Fruit fly (Drosophila melanogaster): ENCODE results near the gene CG16721.
A peak's percentile ranks its signal among the peaks of the same experiment; 100 is the strongest.

CG16721 gene

DNA sequence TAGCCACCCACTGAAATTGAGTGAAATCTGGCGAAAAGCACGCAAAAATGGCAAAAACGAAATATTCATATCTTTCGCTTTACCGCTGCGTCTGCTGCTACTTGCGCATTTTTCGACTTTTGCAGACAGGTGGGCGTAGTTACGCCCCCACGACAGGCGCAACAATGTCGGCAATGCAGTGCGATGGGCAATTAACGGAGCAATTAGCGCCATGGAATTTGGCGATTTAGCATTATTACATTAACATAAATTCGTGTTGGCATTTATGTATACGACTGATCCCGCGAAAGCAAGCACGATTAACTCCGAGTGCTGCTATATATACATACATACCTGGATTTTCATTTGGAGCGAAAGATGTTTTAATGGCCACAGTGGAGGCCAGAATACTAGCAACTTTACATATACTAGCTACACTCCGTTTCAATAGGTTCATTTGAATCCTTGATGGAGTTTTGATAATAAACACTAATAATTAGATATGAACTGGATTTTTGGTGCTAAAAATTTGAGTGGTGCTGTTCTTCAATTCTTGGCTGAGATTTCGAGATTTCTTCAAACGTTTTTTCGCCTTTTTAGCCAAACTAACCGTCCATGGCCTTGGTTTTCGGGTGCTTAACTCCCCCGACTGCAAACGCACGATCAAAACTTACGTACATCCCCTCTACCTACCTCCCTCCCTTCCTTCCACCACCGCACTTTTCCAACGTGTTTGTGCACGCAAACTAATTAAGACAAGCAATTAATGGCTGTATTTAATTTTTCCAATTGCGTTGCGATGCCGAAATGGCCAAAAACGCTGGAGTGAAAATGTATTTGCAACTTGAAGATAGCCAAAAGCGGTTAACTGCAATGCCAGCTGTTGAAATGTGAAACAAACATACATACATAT lies 17.4 kb downstream of the CG16721 start:
- TF ChIP-seq CG33017 (tag; optimal IDR thresholded peaks at IDR 0.05) (no peak), ovo (GFP tag; optimal IDR thresholded peaks at IDR 0.05) (no peak), tj (GFP tag; optimal IDR thresholded peaks at IDR 0.05) (peak; percentile 94), Hr96 (GFP tag; optimal IDR thresholded peaks at IDR 0.05) (no peak), CG12768 (GFP tag; optimal IDR thresholded peaks at IDR 0.05) (no peak), CG7101 (tag; optimal IDR thresholded peaks at IDR 0.05) (peak; percentile 17), kay (GFP tag; ENCODE audit: borderline replicate concordance) (no peak)

DNA sequence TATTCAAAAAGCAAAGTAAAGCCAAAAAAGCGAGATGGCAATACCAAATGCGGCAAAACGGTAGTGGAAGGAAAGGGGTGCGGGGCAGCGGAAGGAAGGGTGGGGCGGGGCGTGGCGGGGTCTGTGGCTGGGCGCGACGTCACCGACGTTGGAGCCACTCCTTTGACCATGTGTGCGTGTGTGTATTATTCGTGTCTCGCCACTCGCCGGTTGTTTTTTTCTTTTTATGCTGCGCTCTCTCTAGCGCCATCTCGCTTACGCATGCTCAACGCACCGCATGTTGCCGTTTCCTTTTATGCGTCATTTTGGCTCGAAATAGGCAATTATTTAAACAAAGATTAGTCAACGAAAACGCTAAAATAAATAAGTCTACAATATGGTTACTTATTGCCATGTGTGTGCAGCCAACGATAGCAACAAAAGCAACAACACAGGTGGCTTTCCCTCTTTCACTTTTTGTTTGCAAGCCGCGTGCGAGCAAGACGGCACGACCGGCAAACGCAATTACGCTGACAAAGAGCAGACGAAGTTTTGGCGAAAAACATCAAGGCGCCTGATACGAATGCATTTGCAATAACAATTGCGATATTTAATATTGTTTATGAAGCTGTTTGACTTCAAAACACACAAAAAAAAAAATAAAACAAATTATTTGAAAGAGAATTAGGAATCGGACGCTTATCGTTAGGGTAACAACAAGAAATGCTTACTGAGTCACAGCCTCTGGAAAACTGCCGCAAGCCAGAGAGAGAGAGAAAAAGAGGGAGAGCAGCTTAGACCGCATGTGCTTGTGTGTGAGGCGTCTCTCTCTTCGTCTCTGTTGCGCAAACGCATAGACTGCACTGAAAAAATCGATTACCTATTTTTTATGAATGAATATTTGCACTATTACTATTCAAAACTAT lies 19.8 kb downstream of the CG16721 start:
- TF ChIP-seq bab1 (GFP tag; optimal IDR thresholded peaks at IDR 0.05), result peak; percentile 20
- TF ChIP-seq Mnt (GFP tag; optimal IDR thresholded peaks at IDR 0.05), result peak; percentile 11
- no peak for TF ChIP-seq CG7101 (tag; optimal IDR thresholded peaks at IDR 0.05)
- TF ChIP-seq pad (GFP tag; optimal IDR thresholded peaks at IDR 0.05), result peak; percentile 62
- TF ChIP-seq CG33017 (tag; optimal IDR thresholded peaks at IDR 0.05), result no peak
- TF ChIP-seq ovo (GFP tag; optimal IDR thresholded peaks at IDR 0.05), result peak; percentile 25
- TF ChIP-seq tj (GFP tag; optimal IDR thresholded peaks at IDR 0.05), result peak; percentile 75
- TF ChIP-seq kay (GFP tag; ENCODE audit: borderline replicate concordance), result peak; percentile 30
- peak; percentile 5 for TF ChIP-seq CG14711 (tag; optimal IDR thresholded peaks at IDR 0.05)

- TF ChIP-seq CG5204 (GFP tag; optimal IDR thresholded peaks at IDR 0.05) (peak; percentile 71), CG7101 (tag; optimal IDR thresholded peaks at IDR 0.05) (peak; percentile 87), bab1 (GFP tag; optimal IDR thresholded peaks at IDR 0.05) (peak; percentile 93), Mnt (GFP tag; optimal IDR thresholded peaks at IDR 0.05) (peak; percentile 30), Clk (GFP tag; optimal IDR thresholded peaks at IDR 0.05) (peak; percentile 33), toe (GFP tag; optimal IDR thresholded peaks at IDR 0.05) (peak; percentile 44), Crg-1 (GFP tag; optimal IDR thresholded peaks at IDR 0.05) (peak; percentile 29), cnc (optimal IDR thresholded peaks at IDR 0.05) (no peak), CG1620 (GFP tag; optimal IDR thresholded peaks at IDR 0.05) (peak; percentile 46), Hr96 (GFP tag; optimal IDR thresholded peaks at IDR 0.05) (peak; percentile 68), CG11617 (GFP tag; optimal IDR thresholded peaks at IDR 0.05) (peak; percentile 63), tj (GFP tag; optimal IDR thresholded peaks at IDR 0.05) (peak; percentile 42), pad (GFP tag; optimal IDR thresholded peaks at IDR 0.05) (peak; percentile 65), CG7045 (GFP tag; optimal IDR thresholded peaks at IDR 0.05) (peak; percentile 32), CG33017 (tag; optimal IDR thresholded peaks at IDR 0.05) (peak; percentile 70), ovo (GFP tag; optimal IDR thresholded peaks at IDR 0.05) (peak; percentile 93), CG12768 (GFP tag; optimal IDR thresholded peaks at IDR 0.05) (peak; percentile 58), cic (GFP tag; optimal IDR thresholded peaks at IDR 0.05) (no peak), kay (GFP tag; ENCODE audit: borderline replicate concordance) (no peak), CG14711 (tag; optimal IDR thresholded peaks at IDR 0.05) (peak; percentile 84)
Observed at dm6 chrX:5900146-5901093, 20.8 kb downstream of the CG16721 start, which contains the start of gene Act5C. Gene Act5C, plus strand, starts transcription at chrX:5900861.

- TF ChIP-seq CG5204 (GFP tag; optimal IDR thresholded peaks at IDR 0.05) (no peak), Mnt (GFP tag; optimal IDR thresholded peaks at IDR 0.05) (peak; percentile 74), bab1 (GFP tag; optimal IDR thresholded peaks at IDR 0.05) (peak; percentile 66), Hr96 (GFP tag; optimal IDR thresholded peaks at IDR 0.05) (peak; percentile 48), CG33017 (tag; optimal IDR thresholded peaks at IDR 0.05) (peak; percentile 18), kay (GFP tag; ENCODE audit: borderline replicate concordance) (no peak), CG1620 (GFP tag; optimal IDR thresholded peaks at IDR 0.05) (peak; percentile 26), cnc (optimal IDR thresholded peaks at IDR 0.05) (no peak), cic (GFP tag; optimal IDR thresholded peaks at IDR 0.05) (peak; percentile 80), pad (GFP tag; optimal IDR thresholded peaks at IDR 0.05) (peak; percentile 89), toe (GFP tag; optimal IDR thresholded peaks at IDR 0.05) (no peak), CG7101 (tag; optimal IDR thresholded peaks at IDR 0.05) (peak; percentile 47), CG7045 (GFP tag; optimal IDR thresholded peaks at IDR 0.05) (no peak), CG14711 (tag; optimal IDR thresholded peaks at IDR 0.05) (peak; percentile 1), tj (GFP tag; optimal IDR thresholded peaks at IDR 0.05) (peak; percentile 87), CG11617 (GFP tag; optimal IDR thresholded peaks at IDR 0.05) (peak; percentile 50), Crg-1 (GFP tag; optimal IDR thresholded peaks at IDR 0.05) (peak; percentile 46), ovo (GFP tag; optimal IDR thresholded peaks at IDR 0.05) (peak; percentile 80), Clk (GFP tag; optimal IDR thresholded peaks at IDR 0.05) (no peak), CG12768 (GFP tag; optimal IDR thresholded peaks at IDR 0.05) (peak; percentile 45)
Observed at dm6 chrX:5901628-5902213, 22.1 kb downstream of the CG16721 start.
